Fruit fly (Drosophila melanogaster) whole organism, embryonic: ENCODE measurements around the gene CG15429.

Experiments used
- Aef1 ChIP-seq: fragments of 200-800 bp; sonication (Bioruptor generic); IDR thresholded peaks from 3 replicates; pipeline ENCODE4 v1.3.6; 2022; ENCODE audit warnings: missing biosample characterization, missing genetic modification characterization
- Atf6 ChIP-seq: fragments of 200-800 bp; sonication (Bioruptor generic); IDR thresholded peaks from 2 replicates; pipeline ENCODE4 v1.3.6; 2022; ENCODE audit warnings: missing biosample characterization, missing genetic modification characterization
- CG10654 ChIP-seq: fragments of 200-800 bp; sonication (Bioruptor generic); optimal IDR thresholded peaks from 2 replicates; lab custom pipeline; 2016; ENCODE audit warnings: missing biosample characterization, missing genetic modification characterization
- CG11093 ChIP-seq: fragments of 200-800 bp; sonication (Bioruptor generic); IDR thresholded peaks from 3 replicates; pipeline ENCODE4 v1.3.6; 2022; ENCODE audit warnings: missing biosample characterization, missing genetic modification characterization
- CG11695 ChIP-seq: fragments of 200-800 bp; sonication (Bioruptor generic); IDR thresholded peaks from 3 replicates; pipeline ENCODE4 v1.3.6; 2022; ENCODE audit warnings: missing biosample characterization, missing genetic modification characterization
- CG12104 ChIP-seq: fragments of 200-800 bp; sonication (Bioruptor generic); optimal IDR thresholded peaks from 3 replicates; lab custom pipeline; 2016; ENCODE audit warnings: missing biosample characterization, missing genetic modification characterization
- CG12236 ChIP-seq: fragments of 200-800 bp; sonication (Bioruptor generic); optimal IDR thresholded peaks from 2 replicates; lab custom pipeline; 2016; ENCODE audit warnings: missing biosample characterization, missing genetic modification characterization
- CG12299 ChIP-seq: fragments of 200-800 bp; sonication (Bioruptor generic); optimal IDR thresholded peaks from 2 replicates; lab custom pipeline; 2018; ENCODE audit warnings: missing biosample characterization, mild to moderate bottlenecking, missing genetic modification characterization
- CG12769 ChIP-seq: fragments of 200-800 bp; sonication (Bioruptor generic); optimal IDR thresholded peaks from 2 replicates; lab custom pipeline; 2019; ENCODE audit warnings: missing biosample characterization, mild to moderate bottlenecking, missing genetic modification characterization, moderate library complexity
- CG13287 ChIP-seq: fragments of 200-800 bp; sonication (Bioruptor generic); IDR thresholded peaks from 2 replicates; pipeline ENCODE4 v1.3.6; 2022; ENCODE audit warnings: missing biosample characterization, missing genetic modification characterization; ENCODE audit not compliant: partially characterized antibody
- CG14014 ChIP-seq: fragments of 200-800 bp; sonication (Bioruptor generic); IDR thresholded peaks from 2 replicates; pipeline ENCODE4 v1.3.6; 2022; ENCODE audit warnings: missing biosample characterization, missing genetic modification characterization
- CG15696 ChIP-seq: fragments of 200-800 bp; sonication (Bioruptor generic); optimal IDR thresholded peaks from 2 replicates; lab custom pipeline; 2019; ENCODE audit warnings: missing biosample characterization, mild to moderate bottlenecking, missing genetic modification characterization, moderate library complexity
- CG16815 ChIP-seq: fragments of 200-800 bp; sonication (Bioruptor generic); optimal IDR thresholded peaks from 3 replicates; lab custom pipeline; 2017; ENCODE audit warnings: missing biosample characterization, mild to moderate bottlenecking, missing genetic modification characterization
- CG17912 ChIP-seq: fragments of 200-800 bp; sonication (Bioruptor generic); optimal IDR thresholded peaks from 2 replicates; lab custom pipeline; 2018; ENCODE audit warnings: missing biosample characterization, mild to moderate bottlenecking, missing genetic modification characterization
- CG2129 ChIP-seq: fragments of 200-800 bp; sonication (Bioruptor generic); IDR thresholded peaks from 2 replicates; pipeline ENCODE4 v1.3.6; 2022; ENCODE audit warnings: missing biosample characterization, missing genetic modification characterization; ENCODE audit not compliant: partially characterized antibody
- CG32772 ChIP-seq: fragments of 200-800 bp; sonication (Bioruptor generic); IDR thresholded peaks from 2 replicates; pipeline ENCODE4 v1.3.6; 2022; ENCODE audit warnings: missing biosample characterization, missing genetic modification characterization
- CG3726 ChIP-seq: fragments of 200-800 bp; sonication (Bioruptor generic); IDR thresholded peaks from 3 replicates; pipeline ENCODE4, ENCODE4 v1.3.6; 2022; ENCODE audit warnings: missing biosample characterization, missing genetic modification characterization
- CG6175 ChIP-seq: fragments of 200-800 bp; sonication (Bioruptor generic); IDR thresholded peaks from 3 replicates; pipeline ENCODE4 v1.3.6; 2022; ENCODE audit warnings: missing biosample characterization, missing genetic modification characterization
- CG6254 ChIP-seq: fragments of 200-800 bp; sonication (Bioruptor generic); optimal IDR thresholded peaks from 3 replicates; lab custom pipeline; 2017; ENCODE audit warnings: mild to moderate bottlenecking, missing biosample characterization, missing genetic modification reagents, missing genetic modification characterization
- CG6689 ChIP-seq: fragments of 200-800 bp; sonication (Bioruptor generic); IDR thresholded peaks from 2 replicates; pipeline ENCODE4 v1.3.6; 2022; ENCODE audit warnings: missing biosample characterization, missing genetic modification characterization
- CG6791 ChIP-seq: fragments of 200-800 bp; sonication (Bioruptor generic); IDR thresholded peaks from 3 replicates; pipeline ENCODE4 v1.3.6; 2022; ENCODE audit warnings: missing biosample characterization, missing genetic modification characterization; ENCODE audit not compliant: partially characterized antibody
- CG7987 ChIP-seq: fragments of 200-800 bp; sonication (Bioruptor generic); optimal IDR thresholded peaks from 2 replicates; lab custom pipeline; 2018; ENCODE audit warnings: missing biosample characterization, mild to moderate bottlenecking, missing genetic modification characterization, moderate library complexity
- CG8281 ChIP-seq: fragments of 200-800 bp; sonication (Bioruptor generic); optimal IDR thresholded peaks from 2 replicates; lab custom pipeline; 2018; ENCODE audit warnings: missing biosample characterization, mild to moderate bottlenecking, missing genetic modification characterization, moderate library complexity
- CG9876 ChIP-seq: fragments of 200-800 bp; sonication (Bioruptor generic); optimal IDR thresholded peaks from 2 replicates; lab custom pipeline; 2016; ENCODE audit warnings: missing biosample characterization, missing genetic modification characterization
- CHES-1-like ChIP-seq: fragments of 200-800 bp; sonication (Bioruptor generic); optimal IDR thresholded peaks from 2 replicates; lab custom pipeline; 2016; ENCODE audit warnings: missing biosample characterization, missing genetic modification characterization
- Dref ChIP-seq: fragments of 200-800 bp; sonication (Bioruptor generic); IDR thresholded peaks from 2 replicates; pipeline ENCODE4 v1.3.6; 2022; ENCODE audit warnings: missing biosample characterization, missing genetic modification characterization
- Gsc ChIP-seq: fragments of 200-800 bp; sonication (Bioruptor generic); IDR thresholded peaks from 2 replicates; pipeline ENCODE4 v1.3.6; 2022; ENCODE audit warnings: missing biosample characterization, missing genetic modification characterization
- HLH4C ChIP-seq: fragments of 200-800 bp; sonication (Bioruptor generic); IDR thresholded peaks from 3 replicates; pipeline ENCODE4 v1.3.6; 2022; ENCODE audit warnings: missing biosample characterization, missing genetic modification characterization; ENCODE audit not compliant: partially characterized antibody
- Optix ChIP-seq: fragments of 200-800 bp; sonication (Bioruptor generic); IDR thresholded peaks from 3 replicates; pipeline ENCODE4 v1.3.6; 2022; ENCODE audit warnings: missing biosample characterization, missing genetic modification characterization
- Poxn ChIP-seq: fragments of 200-800 bp; sonication (Bioruptor generic); IDR thresholded peaks from 2 replicates; pipeline ENCODE4 v1.3.6; 2022; ENCODE audit warnings: missing biosample characterization, missing genetic modification characterization
- Rfx ChIP-seq: fragments of 200-800 bp; sonication (Bioruptor generic); IDR thresholded peaks from 2 replicates; pipeline ENCODE4 v1.3.6; 2022; ENCODE audit warnings: missing biosample characterization, missing genetic modification characterization
- Trl ChIP-seq, 3 experiments: fragments of >200 bp in 2 of 3; fragments of 200-800 bp in 1 of 3; sonication (Bioruptor generic) in 1 of 3; optimal IDR thresholded peaks; 2 replicates in 1 of 3; 3 replicates in 2 of 3; lab custom pipeline; 2016 to 2017; ENCODE audit warnings: missing biosample characterization in 1 of 3, missing genetic modification characterization in 1 of 3
- Usf ChIP-seq: fragments of 200-800 bp; sonication (Bioruptor generic); optimal IDR thresholded peaks from 2 replicates; lab custom pipeline; 2017; ENCODE audit warnings: missing genotype, missing biosample characterization, missing genetic modification characterization
- Xrp1 ChIP-seq: fragments of 200-800 bp; sonication (Bioruptor generic); IDR thresholded peaks from 2 replicates; pipeline ENCODE4 v1.3.6; 2022; ENCODE audit warnings: missing biosample characterization, missing genetic modification characterization
- bcd ChIP-seq: fragments of 200-800 bp; sonication (Bioruptor generic); optimal IDR thresholded peaks from 2 replicates; lab custom pipeline; 2017; ENCODE audit warnings: missing biosample characterization, mild to moderate bottlenecking, missing genetic modification characterization
- br ChIP-seq: fragments of >200 bp; optimal IDR thresholded peaks from 2 replicates; lab custom pipeline; 2017
- cg ChIP-seq: fragments of 200-800 bp; sonication (Bioruptor generic); optimal IDR thresholded peaks from 3 replicates; lab custom pipeline; 2019; ENCODE audit warnings: missing biosample characterization, mild to moderate bottlenecking, missing genetic modification characterization, moderate library complexity
- chinmo ChIP-seq: fragments of 200-800 bp; sonication (Bioruptor generic); IDR thresholded peaks from 4 replicates; pipeline ENCODE4 v1.3.6; 2022; ENCODE audit warnings: missing biosample characterization, missing genetic modification characterization; ENCODE audit not compliant: partially characterized antibody
- ftz-f1 ChIP-seq: fragments of 200-800 bp; sonication (Bioruptor generic); optimal IDR thresholded peaks from 2 replicates; lab custom pipeline; 2016; ENCODE audit warnings: missing biosample characterization, missing genetic modification characterization
- gem ChIP-seq: fragments of 200-800 bp; sonication (Bioruptor generic); optimal IDR thresholded peaks from 2 replicates; lab custom pipeline; 2019; ENCODE audit warnings: missing biosample characterization, mild to moderate bottlenecking, missing genetic modification characterization, moderate library complexity
- hkb ChIP-seq, 2 experiments: fragments of 200-800 bp in 1 of 2; fragments of >200 bp in 1 of 2; sonication (Bioruptor generic) in 1 of 2; IDR thresholded peaks in 1 of 2; optimal IDR thresholded peaks in 1 of 2; 2 replicates each; pipeline versions ENCODE4 v1.3.6 to Lab custom; 2017 to 2022; ENCODE audit warnings: missing biosample characterization in 1 of 2, missing genetic modification characterization in 1 of 2
- kah ChIP-seq: fragments of 200-800 bp; sonication (Bioruptor generic); optimal IDR thresholded peaks from 2 replicates; lab custom pipeline; 2018; ENCODE audit warnings: missing biosample characterization, mild to moderate bottlenecking, missing genetic modification characterization
- nerfin-2 ChIP-seq: fragments of 200-800 bp; sonication (Bioruptor generic); IDR thresholded peaks from 2 replicates; pipeline ENCODE4 v1.3.6; 2022; ENCODE audit warnings: missing biosample characterization, missing genetic modification characterization; ENCODE audit not compliant: partially characterized antibody
- pb ChIP-seq: fragments of 200-800 bp; sonication (Bioruptor generic); optimal IDR thresholded peaks from 3 replicates; lab custom pipeline; 2016; ENCODE audit warnings: missing biosample characterization, missing genetic modification characterization
- sens-2 ChIP-seq: fragments of 200-800 bp; sonication (Bioruptor generic); IDR thresholded peaks from 2 replicates; pipeline ENCODE4 v1.3.6; 2022; ENCODE audit warnings: missing biosample characterization, missing genetic modification characterization
- slp2 ChIP-seq: fragments of 200-800 bp; sonication (Bioruptor generic); optimal IDR thresholded peaks from 2 replicates; lab custom pipeline; 2016; ENCODE audit warnings: missing biosample characterization, missing genetic modification characterization
- tgo ChIP-seq: fragments of 200-800 bp; sonication (Bioruptor generic); IDR thresholded peaks from 3 replicates; pipeline ENCODE4 v1.3.6; 2022; ENCODE audit warnings: missing biosample characterization, missing genetic modification characterization
- tin ChIP-seq: fragments of 200-800 bp; sonication (Bioruptor generic); optimal IDR thresholded peaks from 3 replicates; lab custom pipeline; 2016; ENCODE audit warnings: missing biosample characterization, missing genetic modification characterization

CG15429 gene

dm6 chr2L:4332962-4333757 is 19.6 kb upstream of the CG15429 start (continued):
- TF ChIP-seq Usf (GFP tag; lab: Kevin White, UChicago) (peak; percentile 36), chinmo (peak; percentile 99), hkb (optimal IDR thresholded peaks at IDR 0.05; lab: Kevin White, UChicago) (no peak), hkb (GFP tag; IDR thresholded peaks at IDR 0.05; lab: Robert Waterston, UW) (peak; percentile 92), CG6175 (peak; percentile 85), slp2 (peak; percentile 69), CG12299 (peak; percentile 61), CG13287 (GFP tag; lab: Robert Waterston, UW) (peak; percentile 36; the same call in 1 of the 2 replicates), pb (GFP tag; lab: Kevin White, UChicago) (peak; percentile 81), CG8281 (tag; lab: Kevin White, UChicago) (peak; percentile 87), CHES-1-like (GFP tag; lab: Kevin White, UChicago) (peak; percentile 0), tgo (GFP tag; lab: Robert Waterston, UW) (peak; percentile 78), CG3726 (GFP tag; lab: Robert Waterston, UW) (peak; percentile 90), Poxn (peak; percentile 68; the same call in 1 of the 2 replicates), Aef1 (GFP tag; lab: Robert Waterston, UW) (peak; percentile 82), CG6689 (GFP tag; lab: Robert Waterston, UW) (peak; percentile 85), cg (GFP tag; lab: Kevin White, UChicago) (peak; percentile 98), tin (peak; percentile 74), Rfx (GFP tag; lab: Robert Waterston, UW) (peak; percentile 85), CG2129 (GFP tag; lab: Robert Waterston, UW) (no peak), Optix (GFP tag; lab: Robert Waterston, UW) (peak; percentile 78), CG14014 (peak; percentile 87), Xrp1 (GFP tag; lab: Robert Waterston, UW) (peak; percentile 92), CG12104 (GFP tag; lab: Kevin White, UChicago) (peak; percentile 50), CG10654 (GFP tag; lab: Kevin White, UChicago) (peak; percentile 32), CG16815 (peak; percentile 67), CG9876 (GFP tag; lab: Kevin White, UChicago) (peak; percentile 57), Dref (GFP tag; lab: Robert Waterston, UW) (no peak), CG11093 (peak; percentile 76), CG12236 (GFP tag; lab: Kevin White, UChicago) (peak; percentile 65), gem (tag; lab: Kevin White, UChicago) (peak; percentile 85), sens-2 (GFP tag; lab: Robert Waterston, UW) (peak; percentile 55; the same call in 1 of the 2 replicates), CG6254 (GFP tag; lab: Kevin White, UChicago) (peak; percentile 90), CG15696 (tag; lab: Kevin White, UChicago) (peak; percentile 53), Atf6 (GFP tag; lab: Robert Waterston, UW) (peak; percentile 88), CG17912 (no peak), Trl (optimal IDR thresholded peaks at IDR 0.05; lab: Kevin White, UChicago) (peak in 1 of 2 experiments; percentile 39), Trl (GFP tag; optimal IDR thresholded peaks at IDR 0.05; lab: Kevin White, UChicago) (peak; percentile 90), CG12769 (peak; percentile 92), nerfin-2 (no peak), CG32772 (GFP tag; lab: Robert Waterston, UW) (peak; percentile 80), CG6791 (GFP tag; lab: Robert Waterston, UW) (no peak), CG7987 (GFP tag; lab: Kevin White, UChicago) (peak; percentile 55), ftz-f1 (no peak), bcd (GFP tag; lab: Kevin White, UChicago) (peak; percentile 82), Gsc (peak; percentile 59; the same call in 1 of the 2 replicates), HLH4C (GFP tag; lab: Robert Waterston, UW) (no peak), br (no peak), CG11695 (peak; percentile 84), kah (GFP tag; lab: Kevin White, UChicago) (peak; percentile 65)
